Worm (Caenorhabditis elegans) whole organism, L1 larva: Measurements from ENCODE around the gene gpd-4.

Source experiments
- C16A3.4 ChIP-seq: fragments of 150-350 bp; optimal IDR thresholded peaks from 2 replicates; lab custom pipeline; 2014; ENCODE audit warnings: missing biosample characterization, missing genetic modification characterization
- F16B12.6 ChIP-seq: fragments of 150-350 bp; optimal IDR thresholded peaks from 2 replicates; lab custom pipeline; 2014; ENCODE audit warnings: missing biosample characterization, missing genetic modification characterization
- blmp-1 ChIP-seq: fragments of 150-350 bp; optimal IDR thresholded peaks from 2 replicates; lab custom pipeline; 2014; ENCODE audit warnings: missing biosample characterization, missing genetic modification characterization
- ceh-63 ChIP-seq: fragments of 200-800 bp; sonication (Bioruptor generic); optimal IDR thresholded peaks from 2 replicates; lab custom pipeline; 2018; ENCODE audit warnings: mild to moderate bottlenecking, missing genetic modification characterization, missing compliant biosample characterization
- ceh-82 ChIP-seq, 3 experiments: fragments of 150-350 bp in 1 of 3; sonication (generic microtip) in 2 of 3; optimal IDR thresholded peaks; 2 replicates each; lab custom pipeline; 2014 to 2017; ENCODE audit warnings: missing biosample characterization in 3 of 3, missing genetic modification characterization in 3 of 3
- ceh-88 ChIP-seq: fragments of 200-800 bp; sonication (Bioruptor generic); IDR thresholded peaks from 2 replicates; pipeline ENCODE4 v1.3.6; 2022; ENCODE audit warnings: missing genetic modification characterization, missing compliant biosample characterization
- ces-1 ChIP-seq: fragments of 150-350 bp; optimal IDR thresholded peaks from 2 replicates; lab custom pipeline; 2014; ENCODE audit warnings: missing biosample characterization, missing genetic modification reagents, missing genetic modification characterization
- dpl-1 ChIP-seq, 3 experiments: fragments of 150-350 bp in 2 of 3; sonication (generic microtip) in 1 of 3; optimal IDR thresholded peaks; 2 replicates each; lab custom pipeline; 2014 to 2017; ENCODE audit warnings: missing biosample characterization in 3 of 3, missing genetic modification characterization in 3 of 3, missing genetic modification reagents in 3 of 3
- dsc-1 ChIP-seq: sonication (generic microtip); optimal IDR thresholded peaks from 2 replicates; lab custom pipeline; 2016; ENCODE audit warnings: mild to moderate bottlenecking, missing genetic modification characterization, missing compliant biosample characterization
- efl-1 ChIP-seq, 4 experiments: fragments of 150-350 bp; optimal IDR thresholded peaks in 3 of 4; peaks in 1 of 4; 1 replicate in 1 of 4; 2 replicates in 3 of 4; lab custom pipeline; 2014; ENCODE audit warnings: missing biosample characterization in 2 of 4, missing genetic modification characterization in 2 of 4, missing genetic modification reagents in 2 of 4
- elt-2 ChIP-seq: sonication (generic microtip); optimal IDR thresholded peaks from 2 replicates; lab custom pipeline; 2016; ENCODE audit warnings: missing genetic modification characterization, mild to moderate bottlenecking, inconsistent platforms, missing compliant biosample characterization, missing genetic modification reagents
- elt-3 ChIP-seq, 6 experiments: fragments of 150-350 bp in 1 of 6; sonication (generic microtip); optimal IDR thresholded peaks; 2 replicates each; lab custom pipeline; 2017 to 2018; ENCODE audit warnings: missing biosample characterization in 6 of 6, missing genetic modification characterization in 6 of 6, inconsistent platforms in 1 of 6
- ets-5 ChIP-seq: fragments of 200-800 bp; sonication (Bioruptor generic); IDR thresholded peaks from 2 replicates; pipeline ENCODE4 v1.3.6; 2022; ENCODE audit warnings: missing genetic modification characterization, missing compliant biosample characterization
- fkh-4 ChIP-seq: sonication (generic microtip); optimal IDR thresholded peaks from 2 replicates; lab custom pipeline; 2016; ENCODE audit warnings: missing compliant biosample characterization, missing genetic modification characterization, borderline replicate concordance
- fkh-8 ChIP-seq: sonication (generic microtip); optimal IDR thresholded peaks from 2 replicates; lab custom pipeline; 2016; ENCODE audit warnings: mild to moderate bottlenecking, missing genetic modification characterization, missing compliant biosample characterization
- grh-1 ChIP-seq: fragments of 200-800 bp; sonication (Bioruptor generic); IDR thresholded peaks from 2 replicates; pipeline ENCODE4 v1.3.6; 2022; ENCODE audit warnings: missing genetic modification reagents, missing genetic modification characterization, missing compliant biosample characterization
- hlh-17 ChIP-seq: fragments of 200-800 bp; sonication (Bioruptor generic); optimal IDR thresholded peaks from 2 replicates; lab custom pipeline; 2018; ENCODE audit warnings: missing genetic modification characterization, mild to moderate bottlenecking, missing compliant biosample characterization, moderate library complexity, borderline replicate concordance
- hlh-4 ChIP-seq: sonication (generic microtip); optimal IDR thresholded peaks from 2 replicates; lab custom pipeline; 2016; ENCODE audit warnings: mild to moderate bottlenecking, missing genetic modification characterization, missing compliant biosample characterization
- irx-1 ChIP-seq: sonication (generic microtip); optimal IDR thresholded peaks from 2 replicates; lab custom pipeline; 2016; ENCODE audit warnings: missing genetic modification characterization, missing compliant biosample characterization
- lin-13 ChIP-seq: fragments of 150-350 bp; optimal IDR thresholded peaks from 2 replicates; lab custom pipeline; 2014; ENCODE audit warnings: missing biosample characterization, missing genetic modification reagents, missing genetic modification characterization
- lin-14 ChIP-seq: fragments of 200-800 bp; sonication (Bioruptor generic); optimal IDR thresholded peaks from 2 replicates; lab custom pipeline; 2018; ENCODE audit warnings: mild to moderate bottlenecking, missing genetic modification characterization, moderate library complexity, missing compliant biosample characterization
- lin-35 ChIP-seq, 2 experiments: fragments of 150-350 bp; optimal IDR thresholded peaks; 2 replicates each; lab custom pipeline; 2014; ENCODE audit warnings: missing biosample characterization in 2 of 2, missing genetic modification characterization in 2 of 2, missing genetic modification reagents in 2 of 2
- lsy-2 ChIP-seq, 2 experiments: fragments of 150-350 bp; optimal IDR thresholded peaks; 2 replicates each; lab custom pipeline; 2014; ENCODE audit warnings: missing biosample characterization in 2 of 2, missing genetic modification characterization in 2 of 2
- mdl-1 ChIP-seq, 2 experiments: fragments of 150-350 bp; optimal IDR thresholded peaks; 2 replicates each; lab custom pipeline; 2014 to 2017; ENCODE audit warnings: missing biosample characterization in 2 of 2, missing genetic modification characterization in 2 of 2, inconsistent platforms in 1 of 2
- mep-1 ChIP-seq: fragments of 150-350 bp; optimal IDR thresholded peaks from 2 replicates; lab custom pipeline; 2014; ENCODE audit warnings: missing biosample characterization, missing genetic modification characterization
- nhr-12 ChIP-seq: sonication (generic microtip); optimal IDR thresholded peaks from 2 replicates; lab custom pipeline; 2017; ENCODE audit warnings: missing biosample characterization, missing genetic modification characterization
- nhr-19 ChIP-seq: fragments of 200-800 bp; sonication (Bioruptor generic); conservative IDR thresholded peaks from 2 replicates; pipeline ENCODE4 v1.3.6; 2022; ENCODE audit warnings: missing genetic modification characterization, missing compliant biosample characterization
- nhr-237 ChIP-seq: fragments of 150-350 bp; optimal IDR thresholded peaks from 2 replicates; lab custom pipeline; 2014; ENCODE audit warnings: missing biosample characterization, missing genetic modification characterization
- nhr-47 ChIP-seq: sonication (generic microtip); optimal IDR thresholded peaks from 2 replicates; lab custom pipeline; 2016; ENCODE audit warnings: mild to moderate bottlenecking, missing genetic modification characterization, moderate library complexity, missing compliant biosample characterization
- nhr-71 ChIP-seq: sonication (generic microtip); optimal IDR thresholded peaks from 2 replicates; lab custom pipeline; 2016; ENCODE audit warnings: mild to moderate bottlenecking, missing genetic modification characterization, moderate library complexity, missing compliant biosample characterization
- nhr-77 ChIP-seq: fragments of 150-350 bp; optimal IDR thresholded peaks from 2 replicates; lab custom pipeline; 2014; ENCODE audit warnings: missing biosample characterization, missing genetic modification characterization
- pax-3 ChIP-seq: fragments of 200-800 bp; sonication (Bioruptor generic); optimal IDR thresholded peaks from 2 replicates; lab custom pipeline; 2018; ENCODE audit warnings: mild to moderate bottlenecking, missing genetic modification characterization, moderate library complexity, missing compliant biosample characterization
- pqm-1 ChIP-seq: sonication (generic microtip); optimal IDR thresholded peaks from 3 replicates; lab custom pipeline; 2017; ENCODE audit warnings: missing biosample characterization, missing genetic modification characterization
- skn-1 ChIP-seq: fragments of 150-350 bp; optimal IDR thresholded peaks from 2 replicates; lab custom pipeline; 2014; ENCODE audit warnings: missing biosample characterization, missing genetic modification characterization
- snu-23 ChIP-seq: sonication (generic microtip); optimal IDR thresholded peaks from 2 replicates; lab custom pipeline; 2016; ENCODE audit warnings: missing genetic modification characterization, missing compliant biosample characterization
- sox-4 ChIP-seq: sonication (generic microtip); optimal IDR thresholded peaks from 2 replicates; lab custom pipeline; 2016; ENCODE audit warnings: missing genetic modification characterization, missing compliant biosample characterization
- tbx-2 ChIP-seq: sonication (generic microtip); optimal IDR thresholded peaks from 2 replicates; lab custom pipeline; 2016; ENCODE audit warnings: missing genetic modification characterization, missing compliant biosample characterization
- tlp-1 ChIP-seq: fragments of 150-350 bp; optimal IDR thresholded peaks from 2 replicates; lab custom pipeline; 2014; ENCODE audit warnings: missing biosample characterization, missing genetic modification characterization
- unc-30 ChIP-seq: sonication (generic microtip); optimal IDR thresholded peaks from 2 replicates; lab custom pipeline; 2017; ENCODE audit warnings: missing biosample characterization, missing genetic modification characterization
- unc-62 ChIP-seq: fragments of 150-350 bp; optimal IDR thresholded peaks from 2 replicates; lab custom pipeline; 2014; ENCODE audit warnings: missing biosample characterization, missing genetic modification reagents, missing genetic modification characterization
- unc-86 ChIP-seq: sonication (generic microtip); optimal IDR thresholded peaks from 2 replicates; lab custom pipeline; 2016; ENCODE audit warnings: missing genetic modification characterization, missing compliant biosample characterization
- vab-15 ChIP-seq: sonication (generic microtip); optimal IDR thresholded peaks from 2 replicates; lab custom pipeline; 2017; ENCODE audit warnings: missing genotype, mild to moderate bottlenecking, missing genetic modification characterization, missing compliant biosample characterization
- zag-1 ChIP-seq: fragments of 150-350 bp; optimal IDR thresholded peaks from 2 replicates; lab custom pipeline; 2014; ENCODE audit warnings: missing biosample characterization, missing genetic modification characterization
- ztf-11 ChIP-seq, 2 experiments: sonication (generic microtip); optimal IDR thresholded peaks; 2 replicates each; lab custom pipeline; 2016 to 2017; ENCODE audit warnings: missing genetic modification characterization in 2 of 2, missing biosample characterization in 1 of 2, missing compliant biosample characterization in 1 of 2
- ztf-4 ChIP-seq: fragments of 150-350 bp; optimal IDR thresholded peaks from 2 replicates; lab custom pipeline; 2014; ENCODE audit warnings: missing biosample characterization, missing genetic modification characterization

The gpd-4 gene

DNA sequence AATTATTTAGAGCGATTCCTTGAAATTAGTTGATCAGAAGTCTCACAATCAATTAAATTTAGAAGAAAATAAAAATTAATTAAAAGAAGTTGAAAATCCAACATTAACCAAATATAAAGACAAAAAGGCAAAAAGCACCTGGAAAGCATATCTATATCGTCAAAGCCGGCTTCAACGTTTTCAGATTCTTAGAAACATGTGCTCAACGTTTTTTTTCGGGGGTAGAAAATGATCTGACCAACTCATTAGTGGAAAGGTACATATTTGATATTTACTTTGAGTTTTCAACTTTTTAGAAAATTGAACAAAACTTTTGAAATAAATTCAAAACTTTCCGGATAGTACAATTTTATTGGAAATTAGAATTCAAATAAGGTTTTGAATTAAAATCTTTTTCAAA is 38.2 kb upstream of the gpd-4 start:
- TF ChIP-seq fkh-4 (tag; lab: Kevin White, UChicago) (no peak), nhr-77 (tag; lab: Kevin White, UChicago) (no peak), C16A3.4 (tag; lab: Kevin White, UChicago) (no peak), dpl-1 (GFP tag; optimal IDR thresholded peaks at IDR 0.05; lab: Kevin White, UChicago) (no peak), grh-1 (GFP tag; lab: Robert Waterston, UW) (no peak), snu-23 (GFP tag; lab: Kevin White, UChicago) (no peak), tbx-2 (tag; lab: Kevin White, UChicago) (no peak), blmp-1 (tag; lab: Kevin White, UChicago) (no peak), mep-1 (tag; lab: Kevin White, UChicago) (no peak), ztf-4 (tag; lab: Kevin White, UChicago) (no peak), hlh-4 (tag; lab: Kevin White, UChicago) (peak; percentile 82), nhr-237 (tag; lab: Kevin White, UChicago) (no peak), ets-5 (GFP tag; lab: Robert Waterston, UW) (no peak), elt-3 (tag; optimal IDR thresholded peaks at IDR 0.05; lab: Kevin White, UChicago) (no peak), efl-1 (optimal IDR thresholded peaks at IDR 0.05; lab: Kevin White, UChicago) (no peak), efl-1 (GFP tag; optimal IDR thresholded peaks at IDR 0.05 in 1 of 2; lab: Kevin White, UChicago) (peak in 1 of 2 experiments; percentile 18), mdl-1 (tag; optimal IDR thresholded peaks at IDR 0.05; lab: Kevin White, UChicago) (no peak), sox-4 (tag; lab: Kevin White, UChicago) (no peak), lin-13 (GFP tag; lab: Kevin White, UChicago) (no peak), fkh-8 (tag; lab: Kevin White, UChicago) (peak; percentile 53), F16B12.6 (no peak)

DNA sequence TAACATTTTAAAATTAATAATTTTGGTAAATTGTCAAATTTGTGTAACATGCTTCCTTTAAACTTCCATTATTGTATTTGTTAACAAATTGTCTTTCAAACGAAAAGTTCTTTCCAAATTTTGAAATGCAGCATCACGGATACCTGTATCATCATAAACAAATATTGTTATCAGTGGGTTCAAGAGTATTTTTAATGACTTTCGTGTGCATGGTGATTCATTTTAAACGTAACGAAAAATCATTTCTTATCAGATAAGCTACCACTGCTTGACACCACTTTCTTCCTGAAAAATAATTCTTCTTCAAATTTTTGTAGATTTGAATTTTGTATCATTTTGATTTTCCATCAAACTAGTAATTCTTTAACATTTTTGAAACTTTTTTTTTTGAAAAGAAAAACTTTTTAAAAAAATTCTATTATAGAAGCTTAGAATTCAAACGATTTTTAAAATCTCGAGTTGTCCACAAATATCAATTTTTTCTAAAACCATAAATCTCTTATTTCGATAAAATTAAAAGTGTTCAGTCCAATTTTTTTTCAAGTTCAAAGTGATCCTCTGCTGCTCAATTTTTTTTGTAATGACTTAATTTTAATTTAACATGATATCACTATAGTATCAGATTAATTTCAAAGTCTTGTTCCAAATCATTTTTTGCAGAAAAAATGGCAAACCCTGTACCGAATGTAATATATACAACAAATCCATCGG is 36.6 kb upstream of the gpd-4 start, which contains the start of gene F27E5.9:
F27E5.9 (plus strand) TSS at position 661 of the 711 bp plus-strand sequence.
- peak; percentile 92 for TF ChIP-seq elt-2 (tag; lab: Kevin White, UChicago)
- TF ChIP-seq tlp-1 (tag; lab: Kevin White, UChicago) = peak; percentile 80
- no peak for TF ChIP-seq unc-62 (GFP tag; lab: Kevin White, UChicago)
- TF ChIP-seq lin-35 (GFP tag; optimal IDR thresholded peaks at IDR 0.05; lab: Kevin White, UChicago) = peak in 1 of 2 experiments; percentile 35
- TF ChIP-seq fkh-4 (tag; lab: Kevin White, UChicago) = no peak
- no peak for TF ChIP-seq efl-1 (optimal IDR thresholded peaks at IDR 0.05; lab: Kevin White, UChicago)
- TF ChIP-seq efl-1 (GFP tag; optimal IDR thresholded peaks at IDR 0.05 in 1 of 2; lab: Kevin White, UChicago) = peak in 1 of 2 experiments; percentile 78
- TF ChIP-seq pqm-1 = peak; percentile 96

DNA sequence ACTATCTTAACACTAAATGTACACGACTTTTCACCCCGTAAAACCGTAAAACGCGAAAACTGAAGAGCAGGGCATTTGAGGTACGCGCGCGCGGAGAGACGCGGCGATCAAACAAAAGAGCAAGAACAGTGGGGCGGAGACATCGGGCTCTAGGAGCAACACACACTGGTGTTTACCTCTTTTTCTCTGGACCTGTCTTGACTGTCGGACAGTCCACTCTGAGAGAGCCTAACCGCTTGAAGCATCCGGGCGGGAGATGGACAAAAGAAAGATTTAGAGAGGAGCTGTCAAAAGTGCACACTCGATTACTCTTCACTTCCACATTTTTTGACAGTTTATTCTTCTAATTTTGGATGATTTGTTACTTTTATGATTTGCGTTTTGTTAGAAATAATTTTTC is 34.3 kb upstream of the gpd-4 start:
- TF ChIP-seq nhr-77 (tag; lab: Kevin White, UChicago) = no peak
- no peak for TF ChIP-seq dsc-1 (tag; lab: Kevin White, UChicago)
- no peak for TF ChIP-seq skn-1 (tag; lab: Kevin White, UChicago)
- TF ChIP-seq sox-4 (tag; lab: Kevin White, UChicago) = no peak

DNA sequence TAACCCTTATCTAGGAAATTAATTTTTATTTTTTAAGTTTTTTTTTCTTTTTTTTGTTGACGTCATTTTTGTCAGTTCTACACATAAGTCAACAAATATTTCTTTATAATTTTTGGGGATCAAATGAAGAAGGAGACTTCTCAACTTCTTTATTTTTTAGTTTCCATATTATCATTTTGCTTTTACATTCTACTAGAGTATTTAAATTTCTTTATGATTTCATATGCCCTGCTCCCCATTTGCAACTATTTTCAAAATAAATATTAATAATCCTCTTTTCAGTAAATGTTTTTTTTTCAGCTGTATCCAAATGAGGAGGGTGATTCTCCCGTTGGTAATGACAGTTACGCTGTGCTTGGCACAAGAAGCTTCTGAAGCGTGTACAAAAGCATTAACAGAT is 33.7 kb upstream of the gpd-4 start, which contains the start of gene phg-1:
phg-1 (plus strand) TSS at position 301 of the 400 bp plus-strand sequence.
- TF ChIP-seq ztf-11 (tag; optimal IDR thresholded peaks at IDR 0.05; lab: Kevin White, UChicago) (no peak), ceh-88 (GFP tag; lab: Robert Waterston, UW) (no peak), unc-86 (tag; lab: Kevin White, UChicago) (no peak), nhr-12 (tag; lab: Kevin White, UChicago) (no peak), unc-30 (tag; lab: Kevin White, UChicago) (no peak), mep-1 (tag; lab: Kevin White, UChicago) (no peak), ces-1 (GFP tag; lab: Kevin White, UChicago) (no peak), nhr-47 (tag; lab: Kevin White, UChicago) (no peak), blmp-1 (tag; lab: Kevin White, UChicago) (no peak), nhr-71 (no peak), ceh-63 (GFP tag; lab: Kevin White, UChicago) (no peak), lsy-2 (tag; optimal IDR thresholded peaks at IDR 0.05; lab: Kevin White, UChicago) (no peak), lin-14 (GFP tag; lab: Kevin White, UChicago) (no peak), pax-3 (tag; lab: Kevin White, UChicago) (no peak), vab-15 (tag; lab: Kevin White, UChicago) (no peak), irx-1 (tag; lab: Kevin White, UChicago) (no peak), ceh-82 (tag; optimal IDR thresholded peaks at IDR 0.05; lab: Kevin White, UChicago) (no peak), zag-1 (tag; lab: Kevin White, UChicago) (no peak), hlh-17 (no peak), nhr-19 (GFP tag; lab: Robert Waterston, UW) (no peak)
